Fruit fly (Drosophila melanogaster) whole organism, pupa: ENCODE data around the gene Snr1.

Source experiments
- CG13204 ChIP-seq: fragments of 200-800 bp; sonication (Bioruptor generic); optimal IDR thresholded peaks from 2 replicates; lab custom pipeline; 2018; ENCODE audit warnings: missing biosample characterization, mild to moderate bottlenecking, missing genetic modification characterization, moderate library complexity
- CG14655 ChIP-seq: fragments of 200-800 bp; sonication (Bioruptor generic); optimal IDR thresholded peaks from 3 replicates; lab custom pipeline; 2017; ENCODE audit warnings: mild to moderate bottlenecking, missing biosample characterization, missing genetic modification reagents, missing genetic modification characterization
- CG15710 ChIP-seq: fragments of 200-800 bp; sonication (Bioruptor generic); optimal IDR thresholded peaks from 2 replicates; lab custom pipeline; 2018; ENCODE audit warnings: missing biosample characterization, mild to moderate bottlenecking, missing genetic modification characterization, moderate library complexity
- CG34367 ChIP-seq: fragments of 200-800 bp; sonication (Bioruptor generic); optimal IDR thresholded peaks from 2 replicates; lab custom pipeline; 2018; ENCODE audit warnings: missing biosample characterization, mild to moderate bottlenecking, missing genetic modification characterization
- EcR ChIP-seq: fragments of 200-800 bp; sonication (Bioruptor generic); optimal IDR thresholded peaks from 3 replicates; lab custom pipeline; 2019; ENCODE audit warnings: missing biosample characterization, missing genetic modification characterization, mild to moderate bottlenecking, moderate library complexity, missing genetic modification reagents
- Ets98B ChIP-seq: fragments of 200-800 bp; sonication (Bioruptor generic); IDR thresholded peaks from 2 replicates; pipeline ENCODE4 v1.3.6; 2022; ENCODE audit warnings: missing biosample characterization, missing genetic modification characterization
- Snoo ChIP-seq: fragments of 200-800 bp; sonication (Bioruptor generic); optimal IDR thresholded peaks from 3 replicates; lab custom pipeline; 2017; ENCODE audit warnings: missing biosample characterization, mild to moderate bottlenecking, missing genetic modification characterization, inconsistent platforms

DNA sequence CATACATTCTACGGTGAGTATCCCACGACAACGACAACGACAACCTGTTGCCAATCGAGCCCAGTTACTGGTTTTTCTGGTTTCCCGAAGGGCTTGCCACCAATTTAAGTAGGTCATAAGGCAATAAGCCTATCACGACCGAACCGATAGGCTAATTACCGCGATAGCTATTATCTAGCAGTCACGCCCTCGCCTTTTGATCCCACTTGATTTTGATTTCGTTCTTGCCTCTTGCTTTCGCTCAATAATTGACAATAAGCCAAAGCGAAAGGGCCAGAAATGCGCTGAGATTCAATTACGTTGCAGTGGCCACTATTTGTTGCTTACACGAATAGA is 47.1 kb downstream of the Snr1 start:
- TF ChIP-seq Snoo (tag; lab: Kevin White, UChicago) (no peak), Ets98B (GFP tag; lab: Robert Waterston, UW) (no peak), EcR (GFP tag; lab: Kevin White, UChicago) (peak; percentile 76), CG34367 (no peak), CG13204 (no peak), CG15710 (tag; lab: Kevin White, UChicago) (no peak), CG14655 (GFP tag; lab: Kevin White, UChicago) (no peak)
